Worm (Caenorhabditis elegans) whole organism, L4 larva: ENCODE data around the gene mip-2.

Experiments
- F26F4.8 ChIP-seq: fragments of 200-800 bp; sonication (Bioruptor generic); conservative IDR thresholded peaks from 2 replicates; pipeline ENCODE4 v1.3.6; 2022; ENCODE audit warnings: missing genetic modification characterization, missing compliant biosample characterization
- F44E2.7 ChIP-seq: fragments of 200-800 bp; sonication (Bioruptor generic); IDR thresholded peaks from 2 replicates; pipeline ENCODE4 v2.1.2; 2022; ENCODE audit warnings: missing genetic modification characterization, missing compliant biosample characterization
- R02D3.7 ChIP-seq: fragments of 150-350 bp; sonication (generic microtip); optimal IDR thresholded peaks from 3 replicates; lab custom pipeline; 2014; ENCODE audit warnings: missing biosample characterization, missing genetic modification characterization
- T20F7.1 ChIP-seq: fragments of 200-800 bp; sonication (Bioruptor generic); optimal IDR thresholded peaks from 2 replicates; lab custom pipeline; 2018; ENCODE audit warnings: mild to moderate bottlenecking, missing genetic modification characterization, missing compliant biosample characterization
- T26A8.4 ChIP-seq: fragments of 200-800 bp; sonication (Bioruptor generic); IDR thresholded peaks from 2 replicates; pipeline ENCODE4 v1.3.6; 2022; ENCODE audit warnings: missing genetic modification characterization, missing compliant biosample characterization
- ZK337.2 ChIP-seq: fragments of 200-800 bp; sonication (Bioruptor generic); IDR thresholded peaks from 2 replicates; pipeline ENCODE4 v1.3.6; 2022; ENCODE audit warnings: missing genetic modification reagents, missing genetic modification characterization, missing compliant biosample characterization
- ama-1 ChIP-seq: fragments of 150-350 bp; optimal IDR thresholded peaks from 2 replicates; lab custom pipeline; 2014; ENCODE audit warnings: inconsistent platforms, mixed read lengths
- arid-1 ChIP-seq: fragments of 200-800 bp; sonication (Bioruptor generic); conservative IDR thresholded peaks from 2 replicates; pipeline ENCODE4 v1.3.6; 2022; ENCODE audit warnings: missing genetic modification reagents, missing genetic modification characterization, missing compliant biosample characterization
- attf-4 ChIP-seq: sonication (generic microtip); optimal IDR thresholded peaks from 3 replicates; lab custom pipeline; 2017; ENCODE audit warnings: missing biosample characterization, missing genetic modification characterization
- ceh-20 ChIP-seq: fragments of 200-800 bp; sonication (Bioruptor generic); IDR thresholded peaks from 2 replicates; pipeline ENCODE4 v1.3.6; 2022; ENCODE audit warnings: missing genetic modification reagents, missing genetic modification characterization, missing compliant biosample characterization
- ceh-28 ChIP-seq: fragments of 150-350 bp; optimal IDR thresholded peaks from 2 replicates; lab custom pipeline; 2014; ENCODE audit warnings: missing biosample characterization, missing genetic modification reagents, missing genetic modification characterization
- ceh-44 ChIP-seq: fragments of 200-800 bp; sonication (Bioruptor generic); IDR thresholded peaks from 2 replicates; pipeline ENCODE4 v1.3.6; 2022; ENCODE audit warnings: missing genetic modification reagents, missing genetic modification characterization, missing compliant biosample characterization
- ceh-62 ChIP-seq: sonication (generic microtip); optimal IDR thresholded peaks from 2 replicates; lab custom pipeline; 2017; ENCODE audit warnings: missing biosample characterization, missing genetic modification characterization
- daf-16 ChIP-seq, 3 experiments: sonication (generic microtip); optimal IDR thresholded peaks; 2 replicates each; lab custom pipeline; 2016 to 2017; ENCODE audit warnings: missing genetic modification characterization in 3 of 3, missing genetic modification reagents in 3 of 3, mild to moderate bottlenecking in 2 of 3, missing compliant biosample characterization in 2 of 3, missing biosample characterization in 1 of 3, moderate library complexity in 1 of 3
- daf-19 ChIP-seq: fragments of 200-800 bp; sonication (Bioruptor generic); conservative IDR thresholded peaks from 2 replicates; pipeline ENCODE4 v1.3.6; 2022; ENCODE audit warnings: missing genetic modification characterization, missing compliant biosample characterization
- egl-43 ChIP-seq: fragments of 200-800 bp; sonication (Bioruptor generic); IDR thresholded peaks from 2 replicates; pipeline ENCODE4 v1.3.6; 2022; ENCODE audit warnings: missing genetic modification reagents, missing genetic modification characterization, missing compliant biosample characterization
- jun-1 ChIP-seq: fragments of 150-350 bp; optimal IDR thresholded peaks from 2 replicates; lab custom pipeline; 2014; ENCODE audit warnings: missing biosample characterization, missing genetic modification reagents, missing genetic modification characterization
- lin-38 ChIP-seq: fragments of 200-800 bp; sonication (Bioruptor generic); IDR thresholded peaks from 2 replicates; pipeline ENCODE4 v1.3.6; 2022; ENCODE audit warnings: missing genetic modification reagents, missing genetic modification characterization, missing compliant biosample characterization
- lin-39 ChIP-seq: fragments of 150-350 bp; optimal IDR thresholded peaks from 2 replicates; lab custom pipeline; 2014; ENCODE audit warnings: missing biosample characterization, missing genetic modification reagents, missing genetic modification characterization
- lir-3 ChIP-seq: sonication (generic microtip); optimal IDR thresholded peaks from 2 replicates; lab custom pipeline; 2016; ENCODE audit warnings: mild to moderate bottlenecking, missing genetic modification characterization, missing compliant biosample characterization
- mep-1 ChIP-seq: fragments of 150-350 bp; sonication (generic microtip); optimal IDR thresholded peaks from 3 replicates; lab custom pipeline; 2014; ENCODE audit warnings: missing biosample characterization, missing genetic modification characterization
- mes-2 ChIP-seq: sonication (generic microtip); optimal IDR thresholded peaks from 2 replicates; lab custom pipeline; 2016; ENCODE audit warnings: missing genotype, mild to moderate bottlenecking, missing genetic modification characterization, missing compliant biosample characterization; ENCODE audit not compliant: poor library complexity, severe bottlenecking
- mxl-3 ChIP-seq: fragments of 200-800 bp; sonication (Bioruptor generic); optimal IDR thresholded peaks from 2 replicates; lab custom pipeline; 2018; ENCODE audit warnings: mild to moderate bottlenecking, missing genetic modification characterization, missing compliant biosample characterization
- nhr-48 ChIP-seq: sonication (generic microtip); optimal IDR thresholded peaks from 2 replicates; lab custom pipeline; 2016; ENCODE audit warnings: mild to moderate bottlenecking, missing genetic modification characterization, missing compliant biosample characterization
- nhr-76 ChIP-seq: fragments of 150-350 bp; optimal IDR thresholded peaks from 2 replicates; lab custom pipeline; 2014; ENCODE audit warnings: missing biosample characterization, missing genetic modification characterization
- pha-4 ChIP-seq, 2 experiments: fragments of 150-350 bp in 1 of 2; fragments of 200-800 bp in 1 of 2; sonication (Bioruptor generic) in 1 of 2; IDR thresholded peaks in 1 of 2; optimal IDR thresholded peaks in 1 of 2; 2 replicates each; pipeline versions ENCODE4 v1.3.6 to Lab custom; 2014 to 2022; ENCODE audit warnings: missing genetic modification characterization in 2 of 2, missing genetic modification reagents in 2 of 2, missing biosample characterization in 1 of 2, missing compliant biosample characterization in 1 of 2
- pqm-1 ChIP-seq: sonication (generic microtip); optimal IDR thresholded peaks from 2 replicates; lab custom pipeline; 2017; ENCODE audit warnings: missing biosample characterization, missing genetic modification characterization
- sdz-12 ChIP-seq: fragments of 200-800 bp; sonication (Bioruptor generic); optimal IDR thresholded peaks from 2 replicates; lab custom pipeline; 2018; ENCODE audit warnings: mild to moderate bottlenecking, missing genetic modification characterization, missing compliant biosample characterization
- snpc-1.2 ChIP-seq: fragments of 200-800 bp; sonication (Bioruptor generic); IDR thresholded peaks from 2 replicates; pipeline ENCODE4 v1.3.6; 2022; ENCODE audit warnings: missing genetic modification reagents, missing genetic modification characterization, missing compliant biosample characterization
- tag-97 ChIP-seq: fragments of 200-800 bp; sonication (Bioruptor generic); IDR thresholded peaks from 2 replicates; pipeline ENCODE4 v1.3.6; 2022; ENCODE audit warnings: missing genetic modification characterization, missing compliant biosample characterization
- unc-62 ChIP-seq, 3 experiments: fragments of 150-350 bp in 1 of 3; sonication (generic microtip); optimal IDR thresholded peaks in 2 of 3; peaks in 1 of 3; 1 replicate in 1 of 3; 2 replicates in 2 of 3; lab custom pipeline; 2014 to 2017; ENCODE audit warnings: missing biosample characterization in 3 of 3, missing genetic modification characterization in 3 of 3, missing genetic modification reagents in 3 of 3, missing genotype in 1 of 3
- vab-7 ChIP-seq: fragments of 200-800 bp; sonication (Bioruptor generic); IDR thresholded peaks from 2 replicates; pipeline ENCODE4 v1.3.6; 2022; ENCODE audit warnings: missing genetic modification reagents, missing genetic modification characterization, missing compliant biosample characterization
- zag-1 ChIP-seq: fragments of 150-350 bp; optimal IDR thresholded peaks from 2 replicates; lab custom pipeline; 2014; ENCODE audit warnings: missing biosample characterization, missing genetic modification characterization

Gene mip-2

DNA sequence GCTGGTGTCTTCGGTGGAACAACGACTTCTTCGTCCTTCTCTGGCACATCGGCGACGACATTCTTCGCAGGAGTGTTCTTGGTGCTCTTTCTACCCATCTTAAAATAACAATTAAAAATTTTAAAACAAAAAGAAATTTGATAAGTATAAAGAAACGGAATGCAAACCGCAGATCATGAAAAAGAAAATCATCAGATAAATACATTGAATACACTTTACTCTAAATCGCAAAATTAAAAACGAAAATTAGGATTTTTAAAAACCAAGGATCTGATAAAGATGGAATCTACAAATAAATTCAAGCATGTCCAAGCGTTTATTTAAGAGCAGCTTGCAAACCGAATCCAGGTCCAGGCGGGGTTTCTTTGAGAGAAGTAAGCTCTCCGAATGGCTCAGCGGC is 47.3 kb downstream of the mip-2 start, which contains the start of gene F53F4.11:
F53F4.11 (minus strand) TSS at position 101 of the 400 bp plus-strand sequence.
- TF ChIP-seq ceh-62 (no peak), pha-4 (GFP tag; IDR thresholded peaks at IDR 0.05; lab: Robert Waterston, UW) (0 out of 2 replicates have a peak, but pooled peaks have one; percentile 16), pha-4 (tag; optimal IDR thresholded peaks at IDR 0.05; lab: Kevin White, UChicago) (no peak), daf-16 (GFP tag; optimal IDR thresholded peaks at IDR 0.05; lab: Kevin White, UChicago) (no peak), daf-16 (tag; optimal IDR thresholded peaks at IDR 0.05; lab: Kevin White, UChicago) (no peak), lin-38 (GFP tag; lab: Robert Waterston, UW) (peak; percentile 44; the same call in 1 of the 2 replicates)

DNA sequence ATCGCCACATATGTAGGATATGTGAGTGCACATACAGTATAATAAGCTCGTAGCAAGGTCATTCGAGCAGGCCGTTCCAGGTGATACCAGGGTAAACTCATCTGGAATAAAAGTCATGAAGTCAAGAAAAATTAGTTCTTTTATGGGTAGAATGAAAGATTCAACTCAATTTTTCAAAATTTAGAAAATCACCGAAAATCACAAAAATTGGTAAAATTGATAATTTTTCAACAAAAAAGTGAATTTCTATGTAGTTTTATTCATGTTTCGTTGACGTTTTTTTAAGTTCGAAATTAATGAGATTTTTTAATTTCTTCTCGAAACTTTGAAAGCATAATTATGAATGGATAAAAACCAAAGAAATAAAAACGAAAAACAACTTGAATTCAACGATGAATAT is 50.0 kb downstream of the mip-2 start, which contains the start of gene F53F4.16:
F53F4.16 (minus strand) TSS at position 101 of the 400 bp plus-strand sequence.
- TF ChIP-seq daf-19 (GFP tag; lab: Robert Waterston, UW), result no peak
- TF ChIP-seq unc-62 (GFP tag; optimal IDR thresholded peaks at IDR 0.05 in 1 of 2; lab: Kevin White, UChicago), result peak in 1 of 2 experiments; percentile 54
- TF ChIP-seq unc-62 (tag; optimal IDR thresholded peaks at IDR 0.05; lab: Kevin White, UChicago), result no peak
- TF ChIP-seq zag-1 (tag; lab: Kevin White, UChicago), result no peak
- no peak for TF ChIP-seq sdz-12 (GFP tag; lab: Kevin White, UChicago)
- TF ChIP-seq jun-1 (tag; lab: Kevin White, UChicago), result no peak
- TF ChIP-seq nhr-76 (tag; lab: Kevin White, UChicago), result no peak

DNA sequence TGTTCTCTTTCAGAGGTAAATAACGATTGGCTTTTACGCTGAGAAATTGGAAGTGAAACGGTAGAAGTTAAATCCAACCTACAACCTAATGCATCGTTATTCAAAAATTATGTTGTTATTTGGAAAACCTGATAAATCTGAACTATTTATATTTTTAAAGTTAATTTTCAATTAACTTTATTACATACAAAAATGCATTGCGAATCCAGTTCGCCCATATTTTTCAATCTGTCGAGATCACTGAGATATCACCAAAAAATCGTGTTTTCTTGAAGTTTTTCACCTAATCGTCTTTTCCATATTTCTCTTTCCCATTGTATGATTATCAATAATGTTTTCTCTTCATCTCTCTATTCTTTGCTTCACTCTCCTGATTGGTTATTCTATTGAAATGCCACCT is 51.1 kb downstream of the mip-2 start, which contains the start of gene F53F4.15:
F53F4.15 (plus strand) TSS at position 301 of the 400 bp plus-strand sequence.
- TF ChIP-seq pqm-1, result no peak
- TF ChIP-seq mes-2 (tag; lab: Kevin White, UChicago), result no peak
- no peak for TF ChIP-seq tag-97 (GFP tag; lab: Robert Waterston, UW)
- TF ChIP-seq F26F4.8 (GFP tag; lab: Robert Waterston, UW), result no peak
- TF ChIP-seq ceh-44 (GFP tag; lab: Robert Waterston, UW), result no peak
- TF ChIP-seq mxl-3 (GFP tag; lab: Kevin White, UChicago), result no peak
- TF ChIP-seq ceh-28, result no peak
- TF ChIP-seq vab-7 (GFP tag; lab: Robert Waterston, UW), result no peak
- no peak for TF ChIP-seq T20F7.1 (GFP tag; lab: Kevin White, UChicago)
- no peak for TF ChIP-seq F44E2.7 (GFP tag; lab: Robert Waterston, UW)
- TF ChIP-seq arid-1, result no peak
- no peak for TF ChIP-seq T26A8.4
- TF ChIP-seq lin-39 (tag; lab: Kevin White, UChicago), result no peak
- no peak for TF ChIP-seq ceh-62
- no peak for TF ChIP-seq lir-3 (tag; lab: Kevin White, UChicago)
- no peak for TF ChIP-seq attf-4 (tag; lab: Kevin White, UChicago)
- TF ChIP-seq R02D3.7, result no peak
- TF ChIP-seq nhr-48 (tag; lab: Kevin White, UChicago), result no peak

DNA sequence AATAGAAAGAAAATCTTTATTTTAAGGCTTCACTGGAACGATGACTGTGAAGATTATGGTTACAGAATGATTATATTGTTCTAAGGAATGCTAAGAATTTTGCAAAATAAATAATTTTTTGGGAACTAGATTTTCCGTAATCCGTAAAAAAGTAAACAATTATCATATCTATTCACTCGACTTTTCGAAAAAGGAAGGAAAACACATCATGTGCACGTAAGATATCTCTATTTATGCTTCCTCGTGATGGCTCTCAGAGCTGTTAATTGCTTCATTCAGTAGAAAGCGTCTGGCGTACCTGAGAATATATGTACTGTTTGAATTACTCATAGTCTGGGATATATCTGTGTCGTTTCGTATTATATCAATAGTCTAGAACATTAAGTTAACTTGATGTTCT is 52.0 kb downstream of the mip-2 start, which contains the start of gene srd-11:
srd-11 (minus strand) TSS at position 101 of the 400 bp plus-strand sequence.
- no peak for TF ChIP-seq egl-43 (GFP tag; lab: Robert Waterston, UW)
- TF ChIP-seq snpc-1.2 (GFP tag; lab: Robert Waterston, UW), result no peak
- no peak for TF ChIP-seq ZK337.2 (GFP tag; lab: Robert Waterston, UW)
- TF ChIP-seq ceh-20, result no peak
- no peak for TF ChIP-seq mep-1 (tag; lab: Kevin White, UChicago)
- no peak for TF ChIP-seq ama-1
